Fruit fly (Drosophila melanogaster) whole organism: ENCODE data around the gene Cpr35B.

Experiments used
- CG8478 ChIP-seq: fragments of >200 bp; optimal IDR thresholded peaks from 2 replicates; lab custom pipeline; 2018; ENCODE audit warnings: inconsistent platforms
- EcR ChIP-seq, 2 experiments: fragments of >200 bp; optimal IDR thresholded peaks; 2 replicates each; lab custom pipeline; 2017; ENCODE audit warnings: missing biosample characterization in 2 of 2, missing genetic modification characterization in 2 of 2, missing genetic modification reagents in 2 of 2
- usp ChIP-seq: fragments of >200 bp; optimal IDR thresholded peaks from 2 replicates; lab custom pipeline; 2017; ENCODE audit warnings: missing biosample characterization, missing genetic modification characterization, mixed read lengths

- no peak for TF ChIP-seq EcR (GFP tag; optimal IDR thresholded peaks at IDR 0.05; lab: Kevin White, UChicago)
- TF ChIP-seq CG8478 (lab: Kevin White, UChicago): no peak
- no peak for TF ChIP-seq usp (GFP tag; lab: Kevin White, UChicago)
These were observed 28.2 kb upstream of the Cpr35B start for dm6 chr2L:14452920-14453791.
